Fruit fly (Drosophila melanogaster): ENCODE measurements around the gene CG45122.

CG45122 gene

DNA sequence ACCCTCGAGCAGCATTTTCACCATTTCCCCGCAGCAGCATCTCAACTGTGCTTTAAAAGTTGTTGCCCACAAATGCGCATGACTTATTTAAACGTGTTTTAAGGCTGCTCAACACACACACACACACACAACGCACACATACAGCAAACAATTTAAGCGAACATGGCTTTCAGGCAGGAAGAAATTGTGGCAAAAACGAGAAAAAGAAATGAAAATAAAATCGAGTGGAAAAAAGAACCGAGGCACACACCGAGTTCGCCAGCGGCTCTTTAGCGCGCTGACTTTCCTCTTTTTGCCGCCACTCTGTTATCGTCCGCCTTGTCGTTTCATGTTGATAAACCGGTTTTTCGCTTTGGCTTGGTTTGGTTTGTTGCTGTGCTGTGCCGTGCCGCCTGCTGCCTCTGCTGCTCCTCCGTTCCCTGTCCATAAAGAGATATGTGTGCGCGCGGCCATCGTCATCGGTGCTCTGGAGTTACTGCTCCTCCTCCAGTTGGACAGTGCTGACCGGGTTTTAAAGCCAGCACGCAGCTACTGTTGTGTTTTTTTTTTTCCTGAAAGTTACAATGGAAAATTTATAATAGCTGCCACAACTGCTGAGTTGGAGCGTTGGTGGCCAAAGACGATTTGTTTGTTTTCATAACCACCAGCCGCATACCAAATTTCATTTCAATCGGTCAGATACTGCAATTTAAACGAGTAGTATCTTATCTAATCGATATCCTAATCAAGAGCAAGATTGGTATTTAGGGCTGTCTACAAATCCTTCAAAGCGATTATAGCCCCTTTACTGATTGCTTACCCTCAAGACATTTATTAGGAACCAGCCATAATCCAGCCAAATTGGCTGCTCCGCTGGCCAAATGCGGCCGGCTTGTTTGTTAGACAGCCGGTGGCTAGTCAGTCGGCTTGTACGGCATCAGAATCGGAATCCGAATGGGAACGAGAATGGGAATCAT lies 27.9 kb upstream of the CG45122 start:
- TF ChIP-seq ttk (optimal IDR thresholded peaks at IDR 0.05) (no peak), Sin3A (optimal IDR thresholded peaks at IDR 0.05) (no peak), insv (optimal IDR thresholded peaks at IDR 0.05) (no peak)

DNA sequence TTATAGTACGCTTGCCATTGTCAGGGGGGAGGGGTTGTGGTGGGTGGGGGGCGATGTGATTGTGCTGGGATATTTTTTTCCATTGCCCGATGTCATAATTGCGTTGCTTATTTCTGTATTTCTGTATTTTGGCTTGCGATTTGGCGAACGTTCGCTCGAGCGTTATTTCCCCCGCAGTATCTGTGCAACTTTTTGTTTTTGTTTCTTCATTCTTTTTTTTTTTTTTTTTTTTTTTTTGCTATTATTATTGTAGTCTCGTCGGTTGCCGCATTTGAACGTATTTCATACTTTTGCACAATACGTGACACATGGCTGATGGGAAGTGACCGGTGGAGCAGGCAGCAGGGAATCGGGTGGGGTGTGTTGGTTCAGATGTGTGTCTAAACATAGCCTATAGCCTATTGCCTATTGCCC lies 26.3 kb upstream of the CG45122 start:
- no peak for TF ChIP-seq ttk (optimal IDR thresholded peaks at IDR 0.05)
- no peak for TF ChIP-seq psq (optimal IDR thresholded peaks at IDR 0.05)
- no peak for TF ChIP-seq insv (optimal IDR thresholded peaks at IDR 0.05)
- no peak for TF ChIP-seq h (optimal IDR thresholded peaks at IDR 0.05)
- TF ChIP-seq Sin3A (optimal IDR thresholded peaks at IDR 0.05): no peak
- TF ChIP-seq Myc (optimal IDR thresholded peaks at IDR 0.05): no peak

DNA sequence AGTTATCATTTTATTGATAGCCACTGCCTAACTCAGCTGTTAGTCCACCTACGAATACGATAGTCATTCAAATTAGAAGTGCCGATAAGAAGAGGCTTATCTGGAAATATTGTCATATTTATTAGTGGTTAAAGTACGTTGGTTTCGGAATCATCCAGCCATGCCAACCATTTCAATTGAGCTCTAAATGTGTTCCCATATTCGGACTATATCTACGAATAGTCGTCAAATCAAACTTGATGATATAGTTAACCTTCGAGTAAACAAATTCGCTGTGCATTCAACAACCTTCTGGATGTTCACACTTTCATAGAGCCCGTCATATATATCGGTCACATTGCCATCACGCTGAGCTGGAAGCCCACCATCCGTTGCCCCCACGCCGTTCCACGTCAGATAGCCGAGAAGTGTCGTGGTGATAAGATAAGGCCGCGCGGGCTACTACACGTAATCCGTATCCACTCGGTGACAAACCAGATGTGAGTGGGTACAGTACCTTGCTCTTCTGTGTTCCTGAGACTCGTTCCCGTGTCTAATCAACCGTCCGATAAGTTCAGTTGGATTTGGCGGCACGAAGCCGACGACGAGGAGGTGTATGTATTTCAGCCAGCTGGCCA lies 25.6 kb upstream of the CG45122 start:
- TF ChIP-seq Myc (optimal IDR thresholded peaks at IDR 0.05): no peak
- TF ChIP-seq psq (optimal IDR thresholded peaks at IDR 0.05): no peak
- TF ChIP-seq Sin3A (optimal IDR thresholded peaks at IDR 0.05): no peak
- TF ChIP-seq insv (optimal IDR thresholded peaks at IDR 0.05): no peak
- no peak for TF ChIP-seq ttk (optimal IDR thresholded peaks at IDR 0.05)
- TF ChIP-seq h (optimal IDR thresholded peaks at IDR 0.05): no peak

DNA sequence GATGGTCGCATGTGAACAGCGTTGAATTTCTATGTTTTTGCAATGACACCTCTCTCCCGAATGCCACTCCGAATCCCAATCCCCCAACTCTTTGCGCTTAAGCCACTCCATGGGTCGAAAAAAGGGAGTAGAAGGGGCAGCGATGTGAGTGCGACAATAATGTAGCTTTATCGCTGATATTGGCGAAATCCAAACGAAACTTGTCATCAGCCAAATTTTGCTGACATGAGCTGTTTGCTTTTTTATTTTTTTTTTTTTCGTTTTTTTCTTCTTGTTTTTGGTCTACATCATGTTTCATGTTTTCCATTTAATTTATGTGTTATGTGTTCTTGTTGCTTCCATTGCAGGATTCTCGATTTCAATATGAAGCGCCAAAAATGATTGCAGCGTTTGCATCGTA lies 25.0 kb upstream of the CG45122 start:
- TF ChIP-seq insv (optimal IDR thresholded peaks at IDR 0.05) (no peak), Sin3A (optimal IDR thresholded peaks at IDR 0.05) (no peak), psq (optimal IDR thresholded peaks at IDR 0.05) (no peak), ttk (optimal IDR thresholded peaks at IDR 0.05) (no peak), Myc (optimal IDR thresholded peaks at IDR 0.05) (no peak), h (optimal IDR thresholded peaks at IDR 0.05) (no peak)

- TF ChIP-seq Sin3A (optimal IDR thresholded peaks at IDR 0.05) (no peak), Myc (optimal IDR thresholded peaks at IDR 0.05) (no peak), insv (optimal IDR thresholded peaks at IDR 0.05) (no peak), psq (optimal IDR thresholded peaks at IDR 0.05) (no peak), ttk (optimal IDR thresholded peaks at IDR 0.05) (no peak), h (optimal IDR thresholded peaks at IDR 0.05) (no peak)
Measured at dm6 chr3R:13030257-13031173, 13.4 kb upstream of the CG45122 start, which contains the start of the genes CG46281 and CG46280. CG46281 (minus strand) TSS chr3R:13030307. CG46280 (minus strand) TSS chr3R:13030659.

DNA sequence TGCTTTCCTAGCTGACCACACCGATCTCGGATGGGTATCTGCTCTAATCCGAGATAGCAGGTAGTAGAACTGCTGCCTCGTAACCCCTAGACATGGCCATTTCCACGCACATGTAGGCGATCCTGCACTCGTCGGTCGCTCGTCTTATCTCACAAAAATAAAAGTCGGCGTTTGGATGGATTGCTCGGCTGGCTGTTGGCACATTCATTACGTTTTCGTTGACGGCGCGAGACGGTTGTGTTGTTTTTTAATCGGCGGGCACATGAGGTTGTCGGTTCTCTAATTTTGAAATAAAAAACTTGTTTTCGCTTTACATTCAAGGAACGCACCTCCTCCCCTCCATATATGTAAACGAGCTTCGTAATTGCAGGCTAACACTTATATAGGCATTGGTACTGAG lies 11.6 kb upstream of the CG45122 start, which contains the start of gene ry:
ry (plus strand) TSS at position 206 of the 400 bp plus-strand sequence.
- TF ChIP-seq psq (optimal IDR thresholded peaks at IDR 0.05) (no peak), insv (optimal IDR thresholded peaks at IDR 0.05) (no peak), h (optimal IDR thresholded peaks at IDR 0.05) (no peak), ttk (optimal IDR thresholded peaks at IDR 0.05) (no peak), Sin3A (optimal IDR thresholded peaks at IDR 0.05) (no peak), Myc (optimal IDR thresholded peaks at IDR 0.05) (no peak)

DNA sequence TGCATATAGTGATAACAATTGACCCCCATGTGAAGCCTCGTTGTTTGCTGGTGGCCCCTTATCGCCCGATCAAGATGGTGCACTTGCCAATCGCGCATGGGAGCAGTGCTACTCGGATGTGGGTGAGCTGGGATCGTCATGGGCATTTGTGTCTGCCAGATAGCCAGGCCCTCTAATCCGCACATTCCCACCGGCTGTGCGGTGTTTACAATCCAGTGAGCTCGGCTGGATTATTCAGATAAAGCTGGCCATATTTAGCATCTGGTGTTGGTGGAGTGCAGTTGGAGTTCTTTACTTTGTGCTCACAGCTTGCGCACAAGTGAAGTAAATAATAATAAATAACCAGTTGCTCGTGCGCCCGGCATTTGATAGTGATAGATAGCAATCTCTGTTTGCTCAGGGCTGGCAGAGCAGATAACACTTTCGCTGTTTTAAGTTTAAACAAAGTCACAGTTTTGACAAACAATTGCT lies 10.9 kb upstream of the CG45122 start:
- no peak for TF ChIP-seq ttk (optimal IDR thresholded peaks at IDR 0.05)
- TF ChIP-seq insv (optimal IDR thresholded peaks at IDR 0.05): no peak
- no peak for TF ChIP-seq psq (optimal IDR thresholded peaks at IDR 0.05)
- no peak for TF ChIP-seq h (optimal IDR thresholded peaks at IDR 0.05)
- TF ChIP-seq Myc (optimal IDR thresholded peaks at IDR 0.05): no peak
- no peak for TF ChIP-seq Sin3A (optimal IDR thresholded peaks at IDR 0.05)

dm6 chr3R:13033670-13034069 lies 10.3 kb upstream of the CG45122 start:
- no peak for TF ChIP-seq ttk (optimal IDR thresholded peaks at IDR 0.05)
- TF ChIP-seq h (optimal IDR thresholded peaks at IDR 0.05): no peak
- no peak for TF ChIP-seq psq (optimal IDR thresholded peaks at IDR 0.05)
- TF ChIP-seq insv (optimal IDR thresholded peaks at IDR 0.05): no peak
- TF ChIP-seq Myc (optimal IDR thresholded peaks at IDR 0.05): no peak
- TF ChIP-seq Sin3A (optimal IDR thresholded peaks at IDR 0.05): no peak

- TF ChIP-seq ttk (optimal IDR thresholded peaks at IDR 0.05): no peak
- TF ChIP-seq Sin3A (optimal IDR thresholded peaks at IDR 0.05): no peak
- no peak for TF ChIP-seq h (optimal IDR thresholded peaks at IDR 0.05)
- no peak for TF ChIP-seq insv (optimal IDR thresholded peaks at IDR 0.05)
- no peak for TF ChIP-seq psq (optimal IDR thresholded peaks at IDR 0.05)
- no peak for TF ChIP-seq Myc (optimal IDR thresholded peaks at IDR 0.05)
Measured at dm6 chr3R:13036064-13036463, 7.9 kb upstream of the CG45122 start.

- no peak for TF ChIP-seq psq (optimal IDR thresholded peaks at IDR 0.05)
- TF ChIP-seq Sin3A (optimal IDR thresholded peaks at IDR 0.05): no peak
- TF ChIP-seq insv (optimal IDR thresholded peaks at IDR 0.05): no peak
- TF ChIP-seq h (optimal IDR thresholded peaks at IDR 0.05): no peak
Measured at dm6 chr3R:13038075-13038474, 5.9 kb upstream of the CG45122 start, which contains the start of gene CG11668. CG11668 (plus strand) TSS chr3R:13038375.

DNA sequence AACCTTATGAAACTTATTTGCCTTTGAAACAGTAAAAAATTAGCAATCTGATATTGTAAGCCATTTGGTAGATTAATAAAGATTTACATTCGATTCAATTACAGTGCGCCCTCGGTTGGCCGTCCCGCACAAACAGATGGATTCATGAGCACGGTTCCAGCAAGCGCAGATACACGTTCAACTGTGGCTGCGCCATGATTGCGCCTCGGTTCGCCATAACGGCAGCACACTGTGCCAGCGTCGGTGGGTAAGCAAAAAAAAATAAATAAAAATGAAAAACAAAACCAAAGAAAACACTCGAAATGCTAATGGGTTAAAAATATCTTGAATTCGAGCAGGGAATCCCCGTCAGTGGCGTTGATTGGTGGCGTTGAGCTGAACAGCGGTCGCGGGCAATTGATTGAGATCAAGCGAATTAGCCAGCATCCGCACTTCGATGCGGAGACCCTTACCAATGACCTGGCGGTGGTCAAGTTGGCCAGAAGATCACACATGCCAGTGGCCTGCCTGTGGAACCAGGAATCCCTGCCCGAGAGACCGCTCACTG lies 4.8 kb upstream of the CG45122 start:
- no peak for TF ChIP-seq h (optimal IDR thresholded peaks at IDR 0.05)
- TF ChIP-seq psq (optimal IDR thresholded peaks at IDR 0.05): no peak
- no peak for TF ChIP-seq insv (optimal IDR thresholded peaks at IDR 0.05)
- no peak for TF ChIP-seq Sin3A (optimal IDR thresholded peaks at IDR 0.05)
- TF ChIP-seq ttk (optimal IDR thresholded peaks at IDR 0.05): no peak

Measured in Kc167 (cell line).